Fruit fly (Drosophila melanogaster) whole organism, embryonic: ENCODE measurements around the gene sbr.

Experiments
- ATbp ChIP-seq: fragments of 200-800 bp; sonication (Bioruptor generic); optimal IDR thresholded peaks from 2 replicates; lab custom pipeline; 2017; ENCODE audit warnings: missing biosample characterization, mild to moderate bottlenecking, missing genetic modification characterization, missing genetic modification reagents
- Abd-B ChIP-seq: fragments of 200-800 bp; sonication (Bioruptor generic); optimal IDR thresholded peaks from 2 replicates; lab custom pipeline; 2018; ENCODE audit warnings: missing biosample characterization, mild to moderate bottlenecking, missing genetic modification characterization, moderate library complexity
- Atf6 ChIP-seq: fragments of 200-800 bp; sonication (Bioruptor generic); IDR thresholded peaks from 2 replicates; pipeline ENCODE4 v1.3.6; 2022; ENCODE audit warnings: missing biosample characterization, missing genetic modification characterization
- Blimp-1 ChIP-seq: fragments of 200-800 bp; sonication (Bioruptor generic); optimal IDR thresholded peaks from 3 replicates; lab custom pipeline; 2018; ENCODE audit warnings: missing biosample characterization, missing genetic modification characterization, mild to moderate bottlenecking, moderate library complexity, missing genetic modification reagents
- CG11398 ChIP-seq: fragments of 200-800 bp; sonication (Bioruptor generic); optimal IDR thresholded peaks from 2 replicates; lab custom pipeline; 2016; ENCODE audit warnings: missing biosample characterization, missing genetic modification characterization
- CG11504 ChIP-seq: fragments of 200-800 bp; sonication (Bioruptor generic); optimal IDR thresholded peaks from 3 replicates; lab custom pipeline; 2019; ENCODE audit warnings: missing biosample characterization, mild to moderate bottlenecking, missing genetic modification characterization, moderate library complexity
- CG13624 ChIP-seq: fragments of 200-800 bp; sonication (Bioruptor generic); optimal IDR thresholded peaks from 2 replicates; lab custom pipeline; 2016; ENCODE audit warnings: missing biosample characterization, missing genetic modification characterization
- CG14050 ChIP-seq: fragments of 200-800 bp; sonication (Bioruptor generic); IDR thresholded peaks from 3 replicates; pipeline ENCODE4 v1.3.6; 2022; ENCODE audit warnings: missing biosample characterization, missing genetic modification characterization
- CG14965 ChIP-seq: fragments of 200-800 bp; sonication (Bioruptor generic); optimal IDR thresholded peaks from 2 replicates; lab custom pipeline; 2016; ENCODE audit warnings: missing biosample characterization, missing genetic modification characterization, borderline replicate concordance
- CG2712 ChIP-seq: fragments of 200-800 bp; optimal IDR thresholded peaks from 3 replicates; lab custom pipeline; 2019; ENCODE audit warnings: missing biosample characterization, mild to moderate bottlenecking, missing genetic modification characterization, moderate library complexity
- CG31388 ChIP-seq: fragments of 200-800 bp; sonication (Bioruptor generic); optimal IDR thresholded peaks from 2 replicates; lab custom pipeline; 2016; ENCODE audit warnings: missing biosample characterization, missing genetic modification characterization
- CG3281 ChIP-seq: fragments of 200-800 bp; sonication (Bioruptor generic); optimal IDR thresholded peaks from 3 replicates; lab custom pipeline; 2017; ENCODE audit warnings: missing biosample characterization, mild to moderate bottlenecking, missing genetic modification characterization
- CG3407 ChIP-seq: fragments of 200-800 bp; sonication (Bioruptor generic); optimal IDR thresholded peaks from 2 replicates; lab custom pipeline; 2018; ENCODE audit warnings: missing biosample characterization, mild to moderate bottlenecking, missing genetic modification characterization
- CG3726 ChIP-seq: fragments of 200-800 bp; sonication (Bioruptor generic); IDR thresholded peaks from 3 replicates; pipeline ENCODE4, ENCODE4 v1.3.6; 2022; ENCODE audit warnings: missing biosample characterization, missing genetic modification characterization
- CG3847 ChIP-seq: fragments of 200-800 bp; sonication (Bioruptor generic); IDR thresholded peaks from 2 replicates; pipeline ENCODE4 v1.3.6; 2022; ENCODE audit warnings: missing biosample characterization, missing genetic modification characterization
- CG4854 ChIP-seq: fragments of 200-800 bp; sonication (Bioruptor generic); optimal IDR thresholded peaks from 2 replicates; lab custom pipeline; 2016; ENCODE audit warnings: missing biosample characterization, missing genetic modification characterization, inconsistent platforms
- CG6175 ChIP-seq: fragments of 200-800 bp; sonication (Bioruptor generic); IDR thresholded peaks from 3 replicates; pipeline ENCODE4 v1.3.6; 2022; ENCODE audit warnings: missing biosample characterization, missing genetic modification characterization
- CG6791 ChIP-seq: fragments of 200-800 bp; sonication (Bioruptor generic); IDR thresholded peaks from 3 replicates; pipeline ENCODE4 v1.3.6; 2022; ENCODE audit warnings: missing biosample characterization, missing genetic modification characterization; ENCODE audit not compliant: partially characterized antibody
- CG7839 ChIP-seq: fragments of 200-800 bp; sonication (Bioruptor generic); optimal IDR thresholded peaks from 3 replicates; lab custom pipeline; 2018; ENCODE audit warnings: missing biosample characterization, mild to moderate bottlenecking, missing genetic modification characterization, moderate library complexity
- CG8281 ChIP-seq: fragments of 200-800 bp; sonication (Bioruptor generic); optimal IDR thresholded peaks from 2 replicates; lab custom pipeline; 2018; ENCODE audit warnings: missing biosample characterization, mild to moderate bottlenecking, missing genetic modification characterization, moderate library complexity
- CG9876 ChIP-seq: fragments of 200-800 bp; sonication (Bioruptor generic); optimal IDR thresholded peaks from 2 replicates; lab custom pipeline; 2016; ENCODE audit warnings: missing biosample characterization, missing genetic modification characterization
- CG9932 ChIP-seq: fragments of 200-800 bp; sonication (Bioruptor generic); IDR thresholded peaks from 2 replicates; pipeline ENCODE4 v1.3.6; 2022; ENCODE audit warnings: missing biosample characterization, missing genetic modification characterization
- Hmx ChIP-seq: fragments of 200-800 bp; sonication (Bioruptor generic); optimal IDR thresholded peaks from 2 replicates; lab custom pipeline; 2016; ENCODE audit warnings: missing biosample characterization, missing genetic modification characterization
- Hsf ChIP-seq: fragments of 200-800 bp; sonication (Bioruptor generic); optimal IDR thresholded peaks from 3 replicates; lab custom pipeline; 2016; ENCODE audit warnings: missing biosample characterization, missing genetic modification characterization
- Jarid2 ChIP-seq: fragments of 200-800 bp; sonication (Bioruptor generic); optimal IDR thresholded peaks from 3 replicates; lab custom pipeline; 2017; ENCODE audit warnings: mild to moderate bottlenecking, missing biosample characterization, missing genetic modification reagents, missing genetic modification characterization
- MBD-R2 ChIP-seq: fragments of 200-800 bp; sonication (Bioruptor generic); IDR thresholded peaks from 2 replicates; pipeline ENCODE4 v1.3.6; 2022; ENCODE audit warnings: missing biosample characterization, missing genetic modification characterization
- NFAT ChIP-seq: fragments of 200-800 bp; sonication (Bioruptor generic); IDR thresholded peaks from 2 replicates; pipeline ENCODE4 v1.3.6; 2022; ENCODE audit warnings: missing biosample characterization, missing genetic modification characterization
- Oli ChIP-seq: fragments of 200-800 bp; sonication (Bioruptor generic); optimal IDR thresholded peaks from 2 replicates; lab custom pipeline; 2018; ENCODE audit warnings: missing biosample characterization, mild to moderate bottlenecking, missing genetic modification characterization, moderate library complexity
- Optix ChIP-seq: fragments of 200-800 bp; sonication (Bioruptor generic); IDR thresholded peaks from 3 replicates; pipeline ENCODE4 v1.3.6; 2022; ENCODE audit warnings: missing biosample characterization, missing genetic modification characterization
- Six4 ChIP-seq: fragments of 200-800 bp; sonication (Bioruptor generic); optimal IDR thresholded peaks from 2 replicates; lab custom pipeline; 2016; ENCODE audit warnings: missing biosample characterization, missing genetic modification characterization
- YL-1 ChIP-seq: fragments of 200-800 bp; sonication (Bioruptor generic); optimal IDR thresholded peaks from 3 replicates; lab custom pipeline; 2017; ENCODE audit warnings: missing biosample characterization, mild to moderate bottlenecking, missing genetic modification characterization
- abd-A ChIP-seq: fragments of 200-800 bp; sonication (Bioruptor generic); optimal IDR thresholded peaks from 3 replicates; lab custom pipeline; 2019; ENCODE audit warnings: missing biosample characterization, mild to moderate bottlenecking, missing genetic modification characterization, moderate library complexity
- az2 ChIP-seq: fragments of 200-800 bp; sonication (Bioruptor generic); optimal IDR thresholded peaks from 3 replicates; lab custom pipeline; 2016; ENCODE audit warnings: missing biosample characterization, missing genetic modification characterization
- bigmax ChIP-seq: fragments of 200-800 bp; sonication (Bioruptor generic); optimal IDR thresholded peaks from 2 replicates; lab custom pipeline; 2018; ENCODE audit warnings: missing biosample characterization, mild to moderate bottlenecking, missing genetic modification characterization
- cas ChIP-seq: fragments of 200-800 bp; sonication (Bioruptor generic); IDR thresholded peaks from 2 replicates; pipeline ENCODE4 v1.3.6; 2022; ENCODE audit warnings: missing biosample characterization, missing genetic modification characterization
- crc ChIP-seq: fragments of 200-800 bp; sonication (Bioruptor generic); optimal IDR thresholded peaks from 2 replicates; lab custom pipeline; 2016; ENCODE audit warnings: missing biosample characterization, missing genetic modification characterization
- dmrt11E ChIP-seq: fragments of 200-800 bp; sonication (Bioruptor generic); optimal IDR thresholded peaks from 3 replicates; lab custom pipeline; 2018; ENCODE audit warnings: missing biosample characterization, mild to moderate bottlenecking, missing genetic modification characterization, moderate library complexity
- eyg ChIP-seq: fragments of 200-800 bp; sonication (Bioruptor generic); optimal IDR thresholded peaks from 3 replicates; lab custom pipeline; 2016; ENCODE audit warnings: missing biosample characterization, missing genetic modification characterization
- fd64A ChIP-seq: fragments of 200-800 bp; sonication (Bioruptor generic); optimal IDR thresholded peaks from 3 replicates; lab custom pipeline; 2018; ENCODE audit warnings: missing biosample characterization, mild to moderate bottlenecking, missing genetic modification characterization
- gcm ChIP-seq: fragments of 200-800 bp; sonication (Bioruptor generic); optimal IDR thresholded peaks from 2 replicates; lab custom pipeline; 2019; ENCODE audit warnings: missing biosample characterization, mild to moderate bottlenecking, missing genetic modification characterization, moderate library complexity
- gem ChIP-seq: fragments of 200-800 bp; sonication (Bioruptor generic); optimal IDR thresholded peaks from 2 replicates; lab custom pipeline; 2019; ENCODE audit warnings: missing biosample characterization, mild to moderate bottlenecking, missing genetic modification characterization, moderate library complexity
- kah ChIP-seq: fragments of 200-800 bp; sonication (Bioruptor generic); optimal IDR thresholded peaks from 2 replicates; lab custom pipeline; 2018; ENCODE audit warnings: missing biosample characterization, mild to moderate bottlenecking, missing genetic modification characterization
- lilli ChIP-seq: fragments of 200-800 bp; sonication (Bioruptor generic); optimal IDR thresholded peaks from 3 replicates; lab custom pipeline; 2016; ENCODE audit warnings: missing biosample characterization, missing genetic modification characterization
- p53 ChIP-seq: fragments of 200-800 bp; sonication (Bioruptor generic); optimal IDR thresholded peaks from 2 replicates; lab custom pipeline; 2016; ENCODE audit warnings: missing biosample characterization, missing genetic modification characterization
- pfk ChIP-seq: fragments of 200-800 bp; sonication (Bioruptor generic); optimal IDR thresholded peaks from 2 replicates; lab custom pipeline; 2018; ENCODE audit warnings: missing biosample characterization, mild to moderate bottlenecking, missing genetic modification characterization, moderate library complexity
- phol ChIP-seq: fragments of 200-800 bp; sonication (Bioruptor generic); optimal IDR thresholded peaks from 3 replicates; lab custom pipeline; 2018; ENCODE audit warnings: missing biosample characterization, mild to moderate bottlenecking, missing genetic modification characterization, moderate library complexity
- ranshi ChIP-seq: fragments of 200-800 bp; sonication (Bioruptor generic); IDR thresholded peaks from 2 replicates; pipeline ENCODE4 v1.3.6; 2022; ENCODE audit warnings: missing biosample characterization, missing genetic modification characterization
- sd ChIP-seq: fragments of 200-800 bp; sonication (Bioruptor generic); optimal IDR thresholded peaks from 3 replicates; lab custom pipeline; 2018; ENCODE audit warnings: missing biosample characterization, mild to moderate bottlenecking, missing genetic modification characterization, moderate library complexity
- sens ChIP-seq: fragments of 200-800 bp; sonication (Bioruptor generic); peaks from one replicate; lab custom pipeline; 2016; ENCODE audit warnings: missing biosample characterization, missing genetic modification characterization

The sbr gene

DNA sequence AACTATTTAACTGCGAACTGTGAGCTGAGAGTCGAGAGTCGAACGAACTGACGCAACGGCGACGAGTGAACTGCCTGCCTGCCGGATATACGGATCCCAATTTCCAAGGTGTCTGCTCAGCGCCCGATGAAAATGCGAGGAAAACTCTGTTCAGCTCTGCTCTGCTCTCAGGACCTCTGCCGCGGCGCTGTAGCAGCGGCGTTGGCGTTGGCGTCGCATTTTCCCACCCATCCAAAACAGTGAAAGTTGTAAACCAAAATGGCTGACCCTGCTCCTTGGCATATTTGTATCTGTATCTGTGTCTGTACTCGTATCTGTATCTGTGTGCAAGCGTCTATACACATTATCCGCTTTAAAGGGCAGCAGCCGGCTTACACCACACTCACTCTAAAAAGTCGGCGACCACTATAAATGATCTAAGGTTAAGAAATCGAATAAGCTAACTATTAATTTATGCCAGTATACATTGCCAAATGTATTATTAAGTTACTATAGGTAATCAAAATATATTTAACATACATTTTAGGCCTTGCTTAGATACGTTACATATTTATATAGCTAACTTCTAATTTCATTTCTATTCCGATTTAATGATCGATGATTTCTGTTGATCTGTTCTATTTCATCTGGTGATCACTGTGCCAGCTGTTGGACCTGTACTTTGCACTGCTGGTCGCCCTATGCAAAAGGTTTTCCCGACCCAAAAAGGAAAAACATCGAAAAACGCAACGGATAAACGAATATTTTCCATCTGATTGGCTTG, 24.0 kb downstream of the sbr start (continued):
- TF ChIP-seq kah, result peak; percentile 43
- TF ChIP-seq CG8281, result peak; percentile 21
- TF ChIP-seq CG11504, result peak; percentile 82
- TF ChIP-seq dmrt11E, result peak; percentile 95
- TF ChIP-seq ATbp (GFP tag; lab: Kevin White, UChicago), result peak; percentile 57
- no peak for TF ChIP-seq MBD-R2 (GFP tag; lab: Robert Waterston, UW)
- TF ChIP-seq CG6791, result no peak
- TF ChIP-seq sens (GFP tag; lab: Kevin White, UChicago), result peak; percentile 95
- TF ChIP-seq fd64A (GFP tag; lab: Kevin White, UChicago), result no peak
- no peak for TF ChIP-seq abd-A (tag; lab: Kevin White, UChicago)
- TF ChIP-seq Abd-B (GFP tag; lab: Kevin White, UChicago), result no peak
- peak; percentile 76 for TF ChIP-seq CG7839 (tag; lab: Kevin White, UChicago)
- TF ChIP-seq pfk (GFP tag; lab: Kevin White, UChicago), result no peak
- no peak; the same call in 1 of the 2 replicates for TF ChIP-seq ranshi (GFP tag; lab: Robert Waterston, UW)
- no peak for TF ChIP-seq CG14050 (GFP tag; lab: Robert Waterston, UW)
- TF ChIP-seq p53, result no peak
- TF ChIP-seq CG9876, result no peak
- no peak for TF ChIP-seq eyg (GFP tag; lab: Kevin White, UChicago)
- peak; percentile 66 for TF ChIP-seq gcm (GFP tag; lab: Kevin White, UChicago)
- no peak for TF ChIP-seq CG13624
- TF ChIP-seq CG6175 (GFP tag; lab: Robert Waterston, UW), result no peak
- TF ChIP-seq sd (tag; lab: Kevin White, UChicago), result peak; percentile 18
- peak; percentile 66 for TF ChIP-seq Hsf (GFP tag; lab: Kevin White, UChicago)
- TF ChIP-seq crc, result no peak
- no peak for TF ChIP-seq CG31388
- TF ChIP-seq Jarid2 (GFP tag; lab: Kevin White, UChicago), result peak; percentile 27
- peak; percentile 29 for TF ChIP-seq az2 (GFP tag; lab: Kevin White, UChicago)
- no peak for TF ChIP-seq cas (GFP tag; lab: Robert Waterston, UW)
- TF ChIP-seq CG2712 (tag; lab: Kevin White, UChicago), result peak; percentile 87
- peak; percentile 81 for TF ChIP-seq Oli (tag; lab: Kevin White, UChicago)
- no peak for TF ChIP-seq CG11398 (GFP tag; lab: Kevin White, UChicago)
- TF ChIP-seq CG3847 (GFP tag; lab: Robert Waterston, UW), result 0 out of 2 replicates have a peak, but pooled peaks have one; percentile 31
- TF ChIP-seq YL-1, result no peak
- peak; percentile 24 for TF ChIP-seq Six4
- peak; percentile 89 for TF ChIP-seq gem
- TF ChIP-seq Atf6, result peak; percentile 26; the same call in 1 of the 2 replicates
- no peak for TF ChIP-seq CG3726 (GFP tag; lab: Robert Waterston, UW)
- peak; percentile 66 for TF ChIP-seq Blimp-1 (GFP tag; lab: Kevin White, UChicago)
- no peak for TF ChIP-seq bigmax (GFP tag; lab: Kevin White, UChicago)
- no peak for TF ChIP-seq NFAT (GFP tag; lab: Robert Waterston, UW)
- TF ChIP-seq Optix (GFP tag; lab: Robert Waterston, UW), result no peak
- TF ChIP-seq CG9932 (GFP tag; lab: Robert Waterston, UW), result 0 out of 2 replicates have a peak, but pooled peaks have one; percentile 9
- TF ChIP-seq lilli, result peak; percentile 42
- peak; percentile 51 for TF ChIP-seq CG4854 (GFP tag; lab: Kevin White, UChicago)
- TF ChIP-seq phol (tag; lab: Kevin White, UChicago), result peak; percentile 89
- peak; percentile 44 for TF ChIP-seq CG3407 (GFP tag; lab: Kevin White, UChicago)
- TF ChIP-seq Hmx (GFP tag; lab: Kevin White, UChicago), result no peak
- TF ChIP-seq CG14965 (GFP tag; lab: Kevin White, UChicago), result no peak
- TF ChIP-seq CG3281 (GFP tag; lab: Kevin White, UChicago), result peak; percentile 63
